Fruit fly (Drosophila melanogaster): Measurements from ENCODE around the gene rg.

DNA sequence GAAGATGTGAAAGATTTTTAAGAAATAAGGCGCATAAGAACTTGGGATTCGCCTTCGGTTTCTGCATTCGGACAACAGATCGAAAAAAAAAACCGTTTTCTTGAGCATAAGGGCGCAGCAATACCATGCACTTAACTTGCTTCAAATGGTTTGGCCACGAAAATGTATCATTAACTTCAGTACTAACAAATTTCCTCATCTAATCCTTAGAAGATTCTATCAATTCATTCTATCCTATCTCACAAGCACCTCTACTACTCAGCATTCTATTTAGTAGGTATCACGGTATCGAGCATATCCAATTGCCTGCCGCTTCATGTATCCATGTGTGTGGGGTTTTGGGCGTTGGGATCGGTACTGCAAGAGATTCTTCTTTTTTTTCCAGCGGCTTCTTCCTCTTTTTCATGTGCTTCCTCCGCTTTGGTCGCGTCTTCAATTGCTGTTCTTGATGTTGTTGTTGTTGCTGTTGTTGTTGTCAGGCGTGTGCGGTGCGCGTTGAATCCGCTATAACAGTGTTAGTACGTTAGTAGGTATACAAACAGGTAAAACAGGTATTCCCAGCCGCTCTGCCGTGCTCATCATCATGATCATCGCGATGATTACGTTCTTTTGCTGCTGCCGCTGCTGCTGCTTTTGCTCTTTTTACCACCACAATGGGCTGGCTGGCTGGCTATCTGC is 41.0 kb upstream of the rg start:
- TF ChIP-seq Gug (GFP tag; IDR thresholded peaks at IDR 0.05) (no peak), CG7368 (GFP tag; optimal IDR thresholded peaks at IDR 0.05) (no peak), Sox102F (GFP tag; optimal IDR thresholded peaks at IDR 0.05) (peak; percentile 76), OdsH (GFP tag; optimal IDR thresholded peaks at IDR 0.05) (peak; percentile 60), esn (GFP tag; optimal IDR thresholded peaks at IDR 0.05) (peak; percentile 74), Hr39 (GFP tag; optimal IDR thresholded peaks at IDR 0.05) (peak; percentile 82)
